Worm (Caenorhabditis elegans) whole organism, early embryonic: ENCODE data around the gene Y38E10A.3.

Source experiments
- F13C5.2 ChIP-seq: sonication (generic microtip); optimal IDR thresholded peaks from 2 replicates; lab custom pipeline; 2017; ENCODE audit warnings: mild to moderate bottlenecking, missing genetic modification characterization, inconsistent platforms, missing compliant biosample characterization
- ama-1 ChIP-seq: fragments of 150-350 bp; optimal IDR thresholded peaks from 2 replicates; lab custom pipeline; 2014
- ceh-36 ChIP-seq: sonication (generic microtip); optimal IDR thresholded peaks from 2 replicates; lab custom pipeline; 2016; ENCODE audit warnings: missing genetic modification characterization, inconsistent platforms, missing compliant biosample characterization
- scrt-1 ChIP-seq: fragments of 200-800 bp; sonication (Bioruptor generic); IDR thresholded peaks from 2 replicates; pipeline ENCODE4 v1.3.6; 2022; ENCODE audit warnings: missing genetic modification characterization, missing compliant biosample characterization
- sea-1 ChIP-seq: fragments of 200-800 bp; sonication (Bioruptor generic); conservative IDR thresholded peaks from 2 replicates; pipeline ENCODE4 v1.3.6; 2022; ENCODE audit warnings: missing genetic modification characterization, missing compliant biosample characterization
- tra-4 ChIP-seq: sonication (generic microtip); optimal IDR thresholded peaks from 2 replicates; lab custom pipeline; 2017; ENCODE audit warnings: missing genetic modification characterization, missing compliant biosample characterization

DNA sequence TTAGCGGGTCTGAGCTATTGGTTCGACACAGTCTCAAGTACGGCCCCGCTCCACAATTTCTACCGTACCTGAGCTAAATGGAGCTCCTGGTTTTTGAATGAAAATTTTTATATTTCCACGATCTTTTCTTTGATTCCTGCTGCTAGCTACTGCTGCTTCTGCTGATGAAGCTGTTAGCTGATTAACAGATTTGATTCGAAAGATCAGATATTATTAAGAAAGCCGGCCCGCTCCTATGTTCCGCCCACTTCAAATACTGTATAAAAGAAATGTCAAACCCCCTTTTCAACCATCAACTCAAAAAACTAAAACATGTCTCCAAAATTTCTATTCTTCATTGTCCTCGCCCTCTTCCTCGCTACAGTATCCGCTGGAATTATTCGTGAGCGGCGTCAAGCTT is 43.0 kb upstream of the Y38E10A.3 start, which contains the start of gene nspe-3:
- TF ChIP-seq scrt-1 (GFP tag; lab: Robert Waterston, UW) (no peak), tra-4 (no peak), ceh-36 (tag; lab: Kevin White, UChicago) (no peak), sea-1 (GFP tag; lab: Robert Waterston, UW) (no peak), ama-1 (lab: Kevin White, UChicago) (no peak), F13C5.2 (tag; lab: Kevin White, UChicago) (no peak)
